Worm (Caenorhabditis elegans): ENCODE measurements around the gene lmd-5.

- TF ChIP-seq dao-5 (tag; optimal IDR thresholded peaks at IDR 0.05) (no peak), W03F9.2 (tag; optimal IDR thresholded peaks at IDR 0.05) (no peak)
These were observed 7.5 kb downstream of the lmd-5 start, which contains the start of gene srx-36 for ce11 chrV:7130974-7131373.

All from whole organism, L4/young adult.